Fruit fly (Drosophila melanogaster): ENCODE results near the gene Mnn1.

- TF ChIP-seq Hr83 (GFP tag; optimal IDR thresholded peaks at IDR 0.05; ENCODE audit: poor library complexity, severe bottlenecking) (no peak), usp (GFP tag; optimal IDR thresholded peaks at IDR 0.05) (no peak)
Observed at dm6 chr2L:7025247-7025646, 30.9 kb upstream of the Mnn1 start.
